Worm (Caenorhabditis elegans) whole organism, midembryonic: ENCODE data around the gene cmk-1.

Source experiments
- T22C8.4 ChIP-seq: fragments of 200-800 bp; sonication (Bioruptor generic); IDR thresholded peaks from 2 replicates; pipeline ENCODE4 v1.3.6; 2022; ENCODE audit warnings: missing genetic modification characterization, missing compliant biosample characterization
- cog-1 ChIP-seq: sonication (generic microtip); optimal IDR thresholded peaks from 2 replicates; lab custom pipeline; 2016; ENCODE audit warnings: missing genetic modification characterization, missing compliant biosample characterization
- flt-1 ChIP-seq: fragments of 200-800 bp; sonication (Bioruptor generic); IDR thresholded peaks from 2 replicates; pipeline ENCODE4 v1.3.6; 2022; ENCODE audit warnings: missing genetic modification characterization, missing compliant biosample characterization
- klf-2 ChIP-seq: fragments of 200-800 bp; sonication (Bioruptor generic); conservative IDR thresholded peaks from 2 replicates; pipeline ENCODE4 v1.3.6; 2022; ENCODE audit warnings: missing genetic modification reagents, missing genetic modification characterization, missing compliant biosample characterization
- med-1 ChIP-seq: sonication (generic microtip); optimal IDR thresholded peaks from 2 replicates; lab custom pipeline; 2017; ENCODE audit warnings: missing genetic modification characterization, mild to moderate bottlenecking, missing compliant biosample characterization, antibody characterized with exemption, missing genetic modification reagents; ENCODE audit not compliant: insufficient read depth
- ref-1 ChIP-seq: fragments of 200-800 bp; sonication (Bioruptor generic); conservative IDR thresholded peaks from 2 replicates; pipeline ENCODE4 v1.3.6; 2022; ENCODE audit warnings: missing genetic modification reagents, missing genetic modification characterization, missing compliant biosample characterization
- tab-1 ChIP-seq: fragments of 200-800 bp; sonication (Bioruptor generic); IDR thresholded peaks from 2 replicates; pipeline ENCODE4 v1.3.6; 2022; ENCODE audit warnings: missing genetic modification characterization, missing compliant biosample characterization
- ztf-23 ChIP-seq: fragments of 200-800 bp; sonication (Bioruptor generic); IDR thresholded peaks from 2 replicates; pipeline ENCODE4 v1.3.6; 2022; ENCODE audit warnings: missing genetic modification reagents, missing genetic modification characterization, missing compliant biosample characterization

DNA sequence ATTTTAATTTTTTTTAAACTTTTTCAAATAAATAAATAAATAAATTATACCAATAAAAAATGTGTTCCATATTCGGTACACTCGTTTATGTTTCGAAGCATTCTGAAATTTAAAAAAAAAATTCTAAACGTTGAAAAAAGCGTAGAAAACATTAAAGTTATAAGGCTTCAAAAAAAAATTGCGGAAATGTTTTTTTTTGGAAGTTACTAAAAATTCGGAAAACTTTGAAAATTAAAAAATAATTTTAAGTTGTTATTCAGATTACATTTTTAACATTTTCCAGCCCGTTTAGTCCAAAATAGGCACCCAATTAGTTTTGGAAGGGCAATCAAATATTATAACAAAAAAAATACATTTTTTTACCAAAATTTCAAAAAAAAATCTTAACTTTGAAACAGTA lies 20.4 kb upstream of the cmk-1 start, which contains the start of gene Y38C1BA.1:
- TF ChIP-seq T22C8.4 (GFP tag; lab: Robert Waterston, UW): no peak
- TF ChIP-seq klf-2: no peak
- no peak for TF ChIP-seq flt-1 (GFP tag; lab: Robert Waterston, UW)
- no peak for TF ChIP-seq tab-1 (GFP tag; lab: Robert Waterston, UW)
- no peak for TF ChIP-seq med-1 (GFP tag; lab: Kevin White, UChicago)
- TF ChIP-seq ref-1 (GFP tag; lab: Robert Waterston, UW): no peak
- no peak for TF ChIP-seq cog-1 (tag; lab: Kevin White, UChicago)
- TF ChIP-seq ztf-23 (GFP tag; lab: Robert Waterston, UW): no peak
